Fruit fly (Drosophila melanogaster) whole organism, embryonic: ENCODE data around the gene Adsl.

ENCODE experiments used
- Adf1 ChIP-seq: fragments of 200-800 bp; sonication (Bioruptor generic); IDR thresholded peaks from 2 replicates; pipeline ENCODE4 v1.3.6; 2022; ENCODE audit warnings: missing biosample characterization, missing genetic modification characterization
- CG10321 ChIP-seq: fragments of 200-800 bp; sonication (Bioruptor generic); IDR thresholded peaks from 2 replicates; pipeline ENCODE4 v1.3.6; 2022; ENCODE audit warnings: missing biosample characterization, missing genetic modification characterization
- CG11560 ChIP-seq: fragments of 200-800 bp; sonication (Bioruptor generic); IDR thresholded peaks from 3 replicates; pipeline ENCODE4 v1.3.6; 2022; ENCODE audit warnings: missing biosample characterization, missing genetic modification characterization
- CG11695 ChIP-seq: fragments of 200-800 bp; sonication (Bioruptor generic); IDR thresholded peaks from 3 replicates; pipeline ENCODE4 v1.3.6; 2022; ENCODE audit warnings: missing biosample characterization, missing genetic modification characterization
- CG12219 ChIP-seq: fragments of 200-800 bp; sonication (Bioruptor generic); optimal IDR thresholded peaks from 3 replicates; lab custom pipeline; 2018; ENCODE audit warnings: missing biosample characterization, mild to moderate bottlenecking, missing genetic modification characterization
- CG13894 ChIP-seq: fragments of 200-800 bp; sonication (Bioruptor generic); optimal IDR thresholded peaks from 3 replicates; lab custom pipeline; 2018; ENCODE audit warnings: missing biosample characterization, mild to moderate bottlenecking, missing genetic modification characterization, moderate library complexity
- CG15479 ChIP-seq: fragments of 200-800 bp; sonication (Bioruptor generic); optimal IDR thresholded peaks from 3 replicates; lab custom pipeline; 2019; ENCODE audit warnings: missing biosample characterization, mild to moderate bottlenecking, missing genetic modification characterization, moderate library complexity
- CG17359 ChIP-seq: fragments of 200-800 bp; sonication (Bioruptor generic); optimal IDR thresholded peaks from 3 replicates; lab custom pipeline; 2018; ENCODE audit warnings: missing biosample characterization, mild to moderate bottlenecking, missing genetic modification characterization, moderate library complexity
- CG2678 ChIP-seq: fragments of 200-800 bp; sonication (Bioruptor generic); optimal IDR thresholded peaks from 3 replicates; lab custom pipeline; 2019; ENCODE audit warnings: missing biosample characterization, mild to moderate bottlenecking, missing genetic modification characterization, moderate library complexity
- CG31224 ChIP-seq: fragments of 200-800 bp; sonication (Bioruptor generic); IDR thresholded peaks from 2 replicates; pipeline ENCODE4 v1.3.6; 2022; ENCODE audit warnings: missing biosample characterization, missing genetic modification characterization
- CG34422 ChIP-seq: fragments of 200-800 bp; sonication (Bioruptor generic); IDR thresholded peaks from 3 replicates; pipeline ENCODE4 v1.3.6; 2022; ENCODE audit warnings: missing biosample characterization, missing genetic modification characterization
- CG6272 ChIP-seq: fragments of 200-800 bp; sonication (Bioruptor generic); IDR thresholded peaks from 2 replicates; pipeline ENCODE4 v1.3.6; 2022; ENCODE audit warnings: missing biosample characterization, missing genetic modification characterization
- CG7928 ChIP-seq: fragments of 200-800 bp; sonication (Bioruptor generic); optimal IDR thresholded peaks from 2 replicates; lab custom pipeline; 2017; ENCODE audit warnings: missing biosample characterization, mild to moderate bottlenecking, missing genetic modification characterization
- CG8089 ChIP-seq: fragments of 200-800 bp; sonication (Bioruptor generic); optimal IDR thresholded peaks from 3 replicates; lab custom pipeline; 2016; ENCODE audit warnings: missing biosample characterization, missing genetic modification characterization
- CG8290 ChIP-seq, 3 experiments: fragments of 200-800 bp; sonication (Bioruptor generic); optimal IDR thresholded peaks; 2 replicates each; lab custom pipeline; 2016 to 2019; ENCODE audit warnings: missing biosample characterization in 3 of 3, missing genetic modification characterization in 3 of 3, mild to moderate bottlenecking in 2 of 3, moderate library complexity in 1 of 3
- CG8478 ChIP-seq: fragments of >200 bp; optimal IDR thresholded peaks from 2 replicates; lab custom pipeline; 2018
- CG9215 ChIP-seq: fragments of 200-800 bp; sonication (Bioruptor generic); IDR thresholded peaks from 2 replicates; pipeline ENCODE4 v1.3.6; 2022; ENCODE audit warnings: missing biosample characterization, missing genetic modification characterization
- CG9817 ChIP-seq: fragments of 200-800 bp; sonication (Bioruptor generic); optimal IDR thresholded peaks from 2 replicates; lab custom pipeline; 2018; ENCODE audit warnings: missing biosample characterization, mild to moderate bottlenecking, missing genetic modification characterization, moderate library complexity
- Chrac-16 ChIP-seq: fragments of 200-800 bp; sonication (Bioruptor generic); optimal IDR thresholded peaks from 3 replicates; lab custom pipeline; 2016; ENCODE audit warnings: missing biosample characterization, missing genetic modification characterization
- Dll ChIP-seq: fragments of 200-800 bp; sonication (Bioruptor generic); IDR thresholded peaks from 4 replicates; pipeline ENCODE4 v1.3.6; 2022; ENCODE audit warnings: missing biosample characterization, missing genetic modification characterization; ENCODE audit not compliant: partially characterized antibody
- Drgx ChIP-seq: fragments of 200-800 bp; sonication (Bioruptor generic); IDR thresholded peaks from 2 replicates; pipeline ENCODE4 v1.3.6; 2022; ENCODE audit warnings: missing biosample characterization, missing genetic modification characterization
- E2f2 ChIP-seq: fragments of 200-800 bp; sonication (Bioruptor generic); IDR thresholded peaks from 2 replicates; pipeline ENCODE4 v1.3.6; 2022; ENCODE audit warnings: missing biosample characterization, missing genetic modification characterization
- H15 ChIP-seq: fragments of 200-800 bp; sonication (Bioruptor generic); IDR thresholded peaks from 3 replicates; pipeline ENCODE4 v1.3.6; 2022; ENCODE audit warnings: missing biosample characterization, missing genetic modification characterization
- HmgZ ChIP-seq: fragments of 200-800 bp; sonication (Bioruptor generic); optimal IDR thresholded peaks from 2 replicates; lab custom pipeline; 2018; ENCODE audit warnings: missing biosample characterization, mild to moderate bottlenecking, missing genetic modification characterization
- Hr3 ChIP-seq: fragments of 200-800 bp; sonication (Bioruptor generic); optimal IDR thresholded peaks from 3 replicates; lab custom pipeline; 2016; ENCODE audit warnings: missing biosample characterization, missing genetic modification characterization
- Mrtf ChIP-seq: fragments of 200-800 bp; sonication (Bioruptor generic); IDR thresholded peaks from 3 replicates; pipeline ENCODE4 v1.3.6; 2022; ENCODE audit warnings: missing biosample characterization, missing genetic modification characterization
- Six4 ChIP-seq: fragments of 200-800 bp; sonication (Bioruptor generic); optimal IDR thresholded peaks from 2 replicates; lab custom pipeline; 2016; ENCODE audit warnings: missing biosample characterization, missing genetic modification characterization
- ase ChIP-seq: fragments of 200-800 bp; sonication (Bioruptor generic); IDR thresholded peaks from 3 replicates; pipeline ENCODE4 v1.3.6; 2022; ENCODE audit warnings: missing biosample characterization, missing genetic modification characterization
- cas ChIP-seq: fragments of 200-800 bp; sonication (Bioruptor generic); IDR thresholded peaks from 2 replicates; pipeline ENCODE4 v1.3.6; 2022; ENCODE audit warnings: missing biosample characterization, missing genetic modification characterization
- chm ChIP-seq: fragments of 200-800 bp; sonication (Bioruptor generic); IDR thresholded peaks from 2 replicates; pipeline ENCODE4 v1.3.6; 2022; ENCODE audit warnings: missing biosample characterization, missing genetic modification characterization
- eyg ChIP-seq: fragments of 200-800 bp; sonication (Bioruptor generic); optimal IDR thresholded peaks from 3 replicates; lab custom pipeline; 2016; ENCODE audit warnings: missing biosample characterization, missing genetic modification characterization
- fd3F ChIP-seq: fragments of 200-800 bp; sonication (Bioruptor generic); optimal IDR thresholded peaks from 2 replicates; lab custom pipeline; 2018; ENCODE audit warnings: missing biosample characterization, mild to moderate bottlenecking, missing genetic modification characterization, moderate library complexity
- gsb-n ChIP-seq: fragments of 200-800 bp; sonication (Bioruptor generic); optimal IDR thresholded peaks from 3 replicates; lab custom pipeline; 2018; ENCODE audit warnings: missing biosample characterization, mild to moderate bottlenecking, missing genetic modification characterization
- hb ChIP-seq: fragments of 200-800 bp; sonication (Bioruptor generic); IDR thresholded peaks from 3 replicates; pipeline ENCODE4 v1.3.6; 2022; ENCODE audit warnings: missing biosample characterization, missing genetic modification characterization; ENCODE audit not compliant: partially characterized antibody
- her ChIP-seq: fragments of 200-800 bp; sonication (Bioruptor generic); optimal IDR thresholded peaks from 2 replicates; lab custom pipeline; 2016; ENCODE audit warnings: missing biosample characterization, missing genetic modification characterization
- inv ChIP-seq: fragments of 200-800 bp; sonication (Bioruptor generic); IDR thresholded peaks from 2 replicates; pipeline ENCODE4 v1.3.6; 2022; ENCODE audit warnings: missing biosample characterization, missing genetic modification characterization; ENCODE audit not compliant: partially characterized antibody
- maf-S ChIP-seq: fragments of 200-800 bp; sonication (Bioruptor generic); optimal IDR thresholded peaks from 2 replicates; lab custom pipeline; 2016; ENCODE audit warnings: missing biosample characterization, missing genetic modification characterization
- odd ChIP-seq: fragments of 200-800 bp; sonication (Bioruptor generic); optimal IDR thresholded peaks from 2 replicates; lab custom pipeline; 2017; ENCODE audit warnings: missing biosample characterization, mild to moderate bottlenecking, missing genetic modification characterization
- onecut ChIP-seq: fragments of 200-800 bp; sonication (Bioruptor generic); IDR thresholded peaks from 2 replicates; pipeline ENCODE4 v1.3.6; 2022; ENCODE audit warnings: missing biosample characterization, missing genetic modification characterization
- pan ChIP-seq, 4 experiments: fragments of >200 bp in 3 of 4; fragments of 200-800 bp in 1 of 4; sonication (Bioruptor generic) in 1 of 4; optimal IDR thresholded peaks in 3 of 4; IDR thresholded peaks in 1 of 4; 2 replicates each; pipeline versions ENCODE4 v1.3.6 to Lab custom; 2017 to 2022; ENCODE audit warnings: missing biosample characterization in 2 of 4, missing genetic modification characterization in 2 of 4, mixed read lengths in 1 of 4
- pb ChIP-seq: fragments of 200-800 bp; sonication (Bioruptor generic); optimal IDR thresholded peaks from 3 replicates; lab custom pipeline; 2016; ENCODE audit warnings: missing biosample characterization, missing genetic modification characterization
- psq ChIP-seq: fragments of 200-800 bp; sonication (Bioruptor generic); optimal IDR thresholded peaks from 2 replicates; lab custom pipeline; 2017; ENCODE audit warnings: missing biosample characterization, missing genetic modification characterization
- run ChIP-seq: fragments of 200-800 bp; sonication (Bioruptor generic); optimal IDR thresholded peaks from 3 replicates; lab custom pipeline; 2018; ENCODE audit warnings: missing biosample characterization, mild to moderate bottlenecking, missing genetic modification characterization
- salm ChIP-seq: fragments of 200-800 bp; sonication (Bioruptor generic); optimal IDR thresholded peaks from 2 replicates; lab custom pipeline; 2018; ENCODE audit warnings: missing biosample characterization, mild to moderate bottlenecking, missing genetic modification characterization
- slbo ChIP-seq: fragments of 200-800 bp; sonication (Bioruptor generic); IDR thresholded peaks from 2 replicates; pipeline ENCODE4 v1.3.6; 2022; ENCODE audit warnings: missing biosample characterization, missing genetic modification characterization
- sna ChIP-seq: fragments of 200-800 bp; sonication (Bioruptor generic); IDR thresholded peaks from 2 replicates; pipeline ENCODE4 v1.3.6; 2022; ENCODE audit warnings: missing biosample characterization, missing genetic modification characterization; ENCODE audit not compliant: partially characterized antibody
- so ChIP-seq: fragments of 200-800 bp; sonication (Bioruptor generic); IDR thresholded peaks from 3 replicates; pipeline ENCODE4 v1.3.6; 2022; ENCODE audit warnings: missing biosample characterization, missing genetic modification characterization
- trem ChIP-seq: fragments of 200-800 bp; optimal IDR thresholded peaks from 3 replicates; lab custom pipeline; 2019; ENCODE audit warnings: missing biosample characterization, mild to moderate bottlenecking, missing genetic modification characterization, moderate library complexity
- trh ChIP-seq: fragments of 200-800 bp; sonication (Bioruptor generic); optimal IDR thresholded peaks from 2 replicates; lab custom pipeline; 2016; ENCODE audit warnings: missing biosample characterization, missing genetic modification characterization
- unc-4 ChIP-seq: fragments of 200-800 bp; sonication (Bioruptor generic); IDR thresholded peaks from 2 replicates; pipeline ENCODE4 v1.3.6; 2022; ENCODE audit warnings: missing biosample characterization, missing genetic modification characterization; ENCODE audit not compliant: partially characterized antibody

Gene Adsl

dm6 chr3R:16987220-16987923 is 33.5 kb downstream of the Adsl start, which contains the start of gene CG18622 (continued):
- TF ChIP-seq CG8290 (GFP tag; optimal IDR thresholded peaks at IDR 0.05; lab: Kevin White, UChicago), result no peak
- TF ChIP-seq CG8290 (tag; optimal IDR thresholded peaks at IDR 0.05; lab: Kevin White, UChicago), result peak in 1 of 2 experiments; percentile 49
- TF ChIP-seq Chrac-16, result no peak
- no peak for TF ChIP-seq CG6272 (GFP tag; lab: Robert Waterston, UW)
- TF ChIP-seq her (GFP tag; lab: Kevin White, UChicago), result no peak
- TF ChIP-seq Hr3 (GFP tag; lab: Kevin White, UChicago), result no peak
- TF ChIP-seq CG31224 (GFP tag; lab: Robert Waterston, UW), result no peak
- TF ChIP-seq CG8089 (GFP tag; lab: Kevin White, UChicago), result no peak
- no peak for TF ChIP-seq psq
- no peak for TF ChIP-seq CG11695
- no peak for TF ChIP-seq CG7928 (GFP tag; lab: Kevin White, UChicago)
- no peak; the same call in 2 of the 3 replicates for TF ChIP-seq so (GFP tag; lab: Robert Waterston, UW)
- TF ChIP-seq sna, result no peak; the same call in 1 of the 2 replicates
- no peak for TF ChIP-seq ase (GFP tag; lab: Robert Waterston, UW)
- peak; percentile 95 for TF ChIP-seq CG13894
- TF ChIP-seq Dll (GFP tag; lab: Robert Waterston, UW), result no peak
- no peak for TF ChIP-seq CG12219 (GFP tag; lab: Kevin White, UChicago)
- TF ChIP-seq gsb-n (tag; lab: Kevin White, UChicago), result no peak
- no peak for TF ChIP-seq hb (GFP tag; lab: Robert Waterston, UW)
- TF ChIP-seq CG9215 (GFP tag; lab: Robert Waterston, UW), result no peak
- TF ChIP-seq trem, result no peak
- TF ChIP-seq Mrtf (GFP tag; lab: Robert Waterston, UW), result no peak
- TF ChIP-seq maf-S, result no peak
- TF ChIP-seq Six4 (GFP tag; lab: Kevin White, UChicago), result no peak
- TF ChIP-seq CG9817, result no peak
- TF ChIP-seq salm (tag; lab: Kevin White, UChicago), result no peak
- TF ChIP-seq fd3F (GFP tag; lab: Kevin White, UChicago), result no peak
- TF ChIP-seq CG8478 (lab: Kevin White, UChicago), result no peak
- TF ChIP-seq H15 (GFP tag; lab: Robert Waterston, UW), result no peak
- TF ChIP-seq CG2678 (tag; lab: Kevin White, UChicago), result no peak
- no peak for TF ChIP-seq pan (optimal IDR thresholded peaks at IDR 0.05; lab: Kevin White, UChicago)
- no peak for TF ChIP-seq pan (GFP tag; optimal IDR thresholded peaks at IDR 0.05 in 1 of 2, IDR thresholded peaks at IDR 0.05 in 1 of 2)
- no peak for TF ChIP-seq trh (GFP tag; lab: Kevin White, UChicago)
- peak; percentile 45; the same call in 1 of the 2 replicates for TF ChIP-seq chm
- peak; percentile 30 for TF ChIP-seq HmgZ
- no peak for TF ChIP-seq Adf1 (GFP tag; lab: Robert Waterston, UW)
- TF ChIP-seq run (tag; lab: Kevin White, UChicago), result no peak
- no peak for TF ChIP-seq unc-4 (GFP tag; lab: Robert Waterston, UW)
- no peak for TF ChIP-seq E2f2
- TF ChIP-seq pb (GFP tag; lab: Kevin White, UChicago), result no peak
- no peak for TF ChIP-seq CG15479 (GFP tag; lab: Kevin White, UChicago)
- TF ChIP-seq CG10321 (GFP tag; lab: Robert Waterston, UW), result no peak
- TF ChIP-seq cas, result no peak
- no peak for TF ChIP-seq inv (GFP tag; lab: Robert Waterston, UW)
- TF ChIP-seq slbo (GFP tag; lab: Robert Waterston, UW), result 0 out of 2 replicates have a peak, but pooled peaks have one; percentile 2
- 0 out of 3 replicates have a peak, but pooled peaks have one; percentile 6 for TF ChIP-seq CG11560
- no peak for TF ChIP-seq eyg
- TF ChIP-seq Drgx (GFP tag; lab: Robert Waterston, UW), result no peak
- TF ChIP-seq CG17359 (tag; lab: Kevin White, UChicago), result no peak
- TF ChIP-seq CG34422 (GFP tag; lab: Robert Waterston, UW), result peak; percentile 34; the same call in 1 of the 3 replicates
- TF ChIP-seq odd (GFP tag; lab: Kevin White, UChicago), result no peak
- peak; percentile 41; the same call in 1 of the 2 replicates for TF ChIP-seq onecut (GFP tag; lab: Robert Waterston, UW)
